Fruit fly (Drosophila melanogaster) whole organism, pupa: ENCODE measurements around the gene CG7601.

Experiments used
- CG10348 ChIP-seq: fragments of 200-800 bp; sonication (Bioruptor generic); IDR thresholded peaks from 2 replicates; pipeline ENCODE4 v1.3.6; 2022; ENCODE audit warnings: missing biosample characterization, missing genetic modification characterization
- CG12605 ChIP-seq: fragments of 200-800 bp; sonication (Bioruptor generic); IDR thresholded peaks from 2 replicates; pipeline ENCODE4 v1.3.6; 2022; ENCODE audit warnings: missing biosample characterization, missing genetic modification characterization
- CG13204 ChIP-seq: fragments of 200-800 bp; sonication (Bioruptor generic); optimal IDR thresholded peaks from 2 replicates; lab custom pipeline; 2018; ENCODE audit warnings: missing biosample characterization, mild to moderate bottlenecking, missing genetic modification characterization, moderate library complexity
- CG14655 ChIP-seq: fragments of 200-800 bp; sonication (Bioruptor generic); optimal IDR thresholded peaks from 3 replicates; lab custom pipeline; 2017; ENCODE audit warnings: mild to moderate bottlenecking, missing biosample characterization, missing genetic modification reagents, missing genetic modification characterization
- CG15710 ChIP-seq: fragments of 200-800 bp; sonication (Bioruptor generic); optimal IDR thresholded peaks from 2 replicates; lab custom pipeline; 2018; ENCODE audit warnings: missing biosample characterization, mild to moderate bottlenecking, missing genetic modification characterization, moderate library complexity
- CG17806 ChIP-seq: fragments of 200-800 bp; sonication (Bioruptor generic); optimal IDR thresholded peaks from 2 replicates; lab custom pipeline; 2018; ENCODE audit warnings: missing biosample characterization, mild to moderate bottlenecking, missing genetic modification characterization, moderate library complexity
- CG32121 ChIP-seq: fragments of 200-800 bp; sonication (Bioruptor generic); IDR thresholded peaks from 2 replicates; pipeline ENCODE4 v1.3.6; 2022; ENCODE audit warnings: missing biosample characterization, missing genetic modification characterization
- CG34367 ChIP-seq: fragments of 200-800 bp; sonication (Bioruptor generic); optimal IDR thresholded peaks from 2 replicates; lab custom pipeline; 2018; ENCODE audit warnings: missing biosample characterization, mild to moderate bottlenecking, missing genetic modification characterization
- CG4496 ChIP-seq: fragments of 200-800 bp; sonication (Bioruptor generic); IDR thresholded peaks from 3 replicates; pipeline ENCODE4 v1.3.6; 2022; ENCODE audit warnings: missing biosample characterization, missing genetic modification characterization
- CG8159 ChIP-seq: fragments of 200-800 bp; sonication (Bioruptor generic); optimal IDR thresholded peaks from 3 replicates; lab custom pipeline; 2018; ENCODE audit warnings: missing biosample characterization, mild to moderate bottlenecking, missing genetic modification characterization, moderate library complexity
- CG8301 ChIP-seq: fragments of 200-800 bp; sonication (Bioruptor generic); optimal IDR thresholded peaks from 2 replicates; lab custom pipeline; 2018; ENCODE audit warnings: missing biosample characterization, mild to moderate bottlenecking, missing genetic modification characterization
- CG9948 ChIP-seq: fragments of 200-800 bp; sonication (Bioruptor generic); optimal IDR thresholded peaks from 2 replicates; lab custom pipeline; 2018; ENCODE audit warnings: missing biosample characterization, mild to moderate bottlenecking, missing genetic modification characterization, moderate library complexity
- D1 ChIP-seq: fragments of 200-800 bp; sonication (Bioruptor generic); optimal IDR thresholded peaks from 2 replicates; lab custom pipeline; 2018; ENCODE audit warnings: missing biosample characterization, mild to moderate bottlenecking, missing genetic modification characterization, moderate library complexity
- EcR ChIP-seq: fragments of 200-800 bp; sonication (Bioruptor generic); optimal IDR thresholded peaks from 3 replicates; lab custom pipeline; 2019; ENCODE audit warnings: missing biosample characterization, missing genetic modification characterization, mild to moderate bottlenecking, moderate library complexity, missing genetic modification reagents
- Ets98B ChIP-seq: fragments of 200-800 bp; sonication (Bioruptor generic); IDR thresholded peaks from 2 replicates; pipeline ENCODE4 v1.3.6; 2022; ENCODE audit warnings: missing biosample characterization, missing genetic modification characterization
- Pif1A ChIP-seq: fragments of 200-800 bp; sonication (Bioruptor generic); optimal IDR thresholded peaks from 3 replicates; lab custom pipeline; 2016; ENCODE audit warnings: missing biosample characterization, missing genetic modification characterization
- Pif1B ChIP-seq: fragments of 200-800 bp; sonication (Bioruptor generic); optimal IDR thresholded peaks from 3 replicates; lab custom pipeline; 2016; ENCODE audit warnings: missing biosample characterization, missing genetic modification characterization
- Snoo ChIP-seq: fragments of 200-800 bp; sonication (Bioruptor generic); optimal IDR thresholded peaks from 3 replicates; lab custom pipeline; 2017; ENCODE audit warnings: missing biosample characterization, mild to moderate bottlenecking, missing genetic modification characterization, inconsistent platforms
- fd96Ca ChIP-seq: fragments of 200-800 bp; sonication (Bioruptor generic); IDR thresholded peaks from 3 replicates; pipeline ENCODE4 v1.3.6; 2022; ENCODE audit warnings: missing biosample characterization, missing genetic modification characterization
- gl ChIP-seq: fragments of 200-800 bp; sonication (Bioruptor generic); optimal IDR thresholded peaks from 2 replicates; lab custom pipeline; 2018; ENCODE audit warnings: missing biosample characterization, mild to moderate bottlenecking, missing genetic modification characterization
- rn ChIP-seq: fragments of 200-800 bp; sonication (Bioruptor generic); IDR thresholded peaks from 2 replicates; pipeline ENCODE4 v1.3.6; 2022; ENCODE audit warnings: missing biosample characterization, missing genetic modification characterization

Gene CG7601

dm6 chr3R:29757681-29758080 lies 21.1 kb upstream of the CG7601 start:
- peak; percentile 5 for TF ChIP-seq Snoo (tag; lab: Kevin White, UChicago)
- TF ChIP-seq CG8301 (tag; lab: Kevin White, UChicago), result peak; percentile 55
- peak; percentile 38 for TF ChIP-seq Ets98B
- peak; percentile 42 for TF ChIP-seq CG17806 (tag; lab: Kevin White, UChicago)
- peak; percentile 63 for TF ChIP-seq CG14655 (GFP tag; lab: Kevin White, UChicago)
- no peak for TF ChIP-seq CG12605
- peak; percentile 47 for TF ChIP-seq Pif1B (GFP tag; lab: Kevin White, UChicago)
- peak; percentile 34 for TF ChIP-seq CG9948
- TF ChIP-seq CG34367 (tag; lab: Kevin White, UChicago), result no peak
- peak; percentile 53 for TF ChIP-seq CG8159 (tag; lab: Kevin White, UChicago)
- TF ChIP-seq Pif1A, result no peak
- peak; percentile 71 for TF ChIP-seq CG4496 (GFP tag; lab: Robert Waterston, UW)
- no peak for TF ChIP-seq gl (tag; lab: Kevin White, UChicago)
- TF ChIP-seq EcR, result no peak
- peak; percentile 38 for TF ChIP-seq CG15710 (tag; lab: Kevin White, UChicago)
- TF ChIP-seq CG13204 (GFP tag; lab: Kevin White, UChicago), result no peak
- TF ChIP-seq CG32121 (GFP tag; lab: Robert Waterston, UW), result peak; percentile 37
- no peak for TF ChIP-seq CG10348
- TF ChIP-seq rn (GFP tag; lab: Robert Waterston, UW), result no peak
- TF ChIP-seq D1 (tag; lab: Kevin White, UChicago), result peak; percentile 10
- TF ChIP-seq fd96Ca, result peak; percentile 72

dm6 chr3R:29757226-29757625 lies 20.7 kb upstream of the CG7601 start:
- TF ChIP-seq EcR (peak; percentile 35), CG13204 (GFP tag; lab: Kevin White, UChicago) (peak; percentile 83), CG4496 (GFP tag; lab: Robert Waterston, UW) (peak; percentile 36; the same call in 2 of the 3 replicates), CG17806 (tag; lab: Kevin White, UChicago) (no peak), CG15710 (tag; lab: Kevin White, UChicago) (no peak), CG34367 (tag; lab: Kevin White, UChicago) (peak; percentile 52), Ets98B (peak; percentile 37; the same call in 1 of the 2 replicates), Snoo (tag; lab: Kevin White, UChicago) (no peak), CG14655 (GFP tag; lab: Kevin White, UChicago) (no peak), Pif1A (peak; percentile 62), CG32121 (GFP tag; lab: Robert Waterston, UW) (no peak; the same call in 1 of the 2 replicates), CG8301 (tag; lab: Kevin White, UChicago) (no peak), CG9948 (no peak), fd96Ca (peak; percentile 49), CG12605 (peak; percentile 40), Pif1B (GFP tag; lab: Kevin White, UChicago) (no peak), rn (GFP tag; lab: Robert Waterston, UW) (0 out of 2 replicates have a peak, but pooled peaks have one; percentile 18), CG8159 (tag; lab: Kevin White, UChicago) (no peak), CG10348 (no peak), gl (tag; lab: Kevin White, UChicago) (peak; percentile 74), D1 (tag; lab: Kevin White, UChicago) (no peak)
- TF ChIP-seq, all 21 proteins: peak for 10

DNA sequence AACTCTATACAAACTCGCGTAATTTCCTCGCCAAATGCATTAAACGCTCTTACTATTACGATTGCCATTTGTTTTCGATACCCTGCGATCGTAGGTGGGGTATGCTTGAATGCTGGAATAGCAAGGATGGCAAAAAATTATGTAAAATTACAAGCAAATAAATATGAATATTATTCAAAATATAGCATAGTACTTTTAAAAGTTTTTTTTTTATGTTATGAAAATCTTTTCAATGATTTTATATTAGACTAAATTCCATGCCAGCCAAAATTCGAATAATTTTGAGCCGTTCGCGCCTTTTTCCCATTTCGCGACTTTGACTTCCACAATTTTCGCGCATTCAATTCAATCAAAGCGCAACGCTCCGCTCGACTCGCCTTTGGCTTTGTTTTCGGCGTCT lies 19.6 kb upstream of the CG7601 start:
- TF ChIP-seq CG8301 (tag; lab: Kevin White, UChicago), result no peak

- TF ChIP-seq CG4496 (GFP tag; lab: Robert Waterston, UW), result peak; percentile 83
- TF ChIP-seq Pif1B (GFP tag; lab: Kevin White, UChicago), result no peak
- TF ChIP-seq CG9948, result peak; percentile 7
- peak; percentile 40; the same call in 1 of the 2 replicates for TF ChIP-seq CG12605
- TF ChIP-seq D1 (tag; lab: Kevin White, UChicago), result no peak
- no peak for TF ChIP-seq CG14655 (GFP tag; lab: Kevin White, UChicago)
- TF ChIP-seq Ets98B, result peak; percentile 87
- peak; percentile 87 for TF ChIP-seq CG32121 (GFP tag; lab: Robert Waterston, UW)
- TF ChIP-seq CG15710 (tag; lab: Kevin White, UChicago), result peak; percentile 3
- TF ChIP-seq fd96Ca, result peak; percentile 90
- TF ChIP-seq Snoo (tag; lab: Kevin White, UChicago), result no peak
- TF ChIP-seq CG8159 (tag; lab: Kevin White, UChicago), result no peak
- TF ChIP-seq CG34367 (tag; lab: Kevin White, UChicago), result no peak
- no peak for TF ChIP-seq CG8301 (tag; lab: Kevin White, UChicago)
- TF ChIP-seq rn (GFP tag; lab: Robert Waterston, UW), result 0 out of 2 replicates have a peak, but pooled peaks have one; percentile 52
- TF ChIP-seq Pif1A, result no peak
- peak; percentile 33; the same call in 1 of the 2 replicates for TF ChIP-seq CG10348
Measured at dm6 chr3R:29755248-29755647, 18.7 kb upstream of the CG7601 start.

- TF ChIP-seq Ets98B (no peak), CG32121 (GFP tag; lab: Robert Waterston, UW) (no peak), CG14655 (GFP tag; lab: Kevin White, UChicago) (no peak), CG12605 (no peak)
Measured at dm6 chr3R:29749304-29750066, 12.9 kb upstream of the CG7601 start.
